Fruit fly (Drosophila melanogaster) whole organism, embryonic: Measurements from ENCODE around the gene CG34398.

ENCODE experiments used
- Bgb ChIP-seq: fragments of 200-800 bp; sonication (Bioruptor generic); IDR thresholded peaks from 2 replicates; pipeline ENCODE4 v1.3.6; 2022; ENCODE audit warnings: missing biosample characterization, missing genetic modification characterization; ENCODE audit not compliant: partially characterized antibody
- CG10147 ChIP-seq: fragments of 200-800 bp; sonication (Bioruptor generic); optimal IDR thresholded peaks from 2 replicates; lab custom pipeline; 2019; ENCODE audit warnings: missing biosample characterization, mild to moderate bottlenecking, missing genetic modification characterization, moderate library complexity
- CG10543 ChIP-seq: fragments of 200-800 bp; sonication (Bioruptor generic); optimal IDR thresholded peaks from 3 replicates; lab custom pipeline; 2017; ENCODE audit warnings: missing biosample characterization, mild to moderate bottlenecking, missing genetic modification characterization, moderate library complexity
- CG12659 ChIP-seq: fragments of 200-800 bp; sonication (Bioruptor generic); optimal IDR thresholded peaks from 3 replicates; lab custom pipeline; 2017; ENCODE audit warnings: mild to moderate bottlenecking, missing biosample characterization, missing genetic modification reagents, missing genetic modification characterization
- CG12769 ChIP-seq: fragments of 200-800 bp; sonication (Bioruptor generic); optimal IDR thresholded peaks from 2 replicates; lab custom pipeline; 2019; ENCODE audit warnings: missing biosample characterization, mild to moderate bottlenecking, missing genetic modification characterization, moderate library complexity
- CG13624 ChIP-seq: fragments of 200-800 bp; sonication (Bioruptor generic); optimal IDR thresholded peaks from 2 replicates; lab custom pipeline; 2016; ENCODE audit warnings: missing biosample characterization, missing genetic modification characterization
- CG15601 ChIP-seq: fragments of 200-800 bp; sonication (Bioruptor generic); optimal IDR thresholded peaks from 3 replicates; lab custom pipeline; 2019; ENCODE audit warnings: missing biosample characterization, mild to moderate bottlenecking, missing genetic modification characterization, moderate library complexity
- CG17829 ChIP-seq: fragments of 200-800 bp; optimal IDR thresholded peaks from 2 replicates; lab custom pipeline; 2019; ENCODE audit warnings: missing biosample characterization, mild to moderate bottlenecking, missing genetic modification characterization, moderate library complexity
- CG1792 ChIP-seq: fragments of 200-800 bp; sonication (Bioruptor generic); optimal IDR thresholded peaks from 2 replicates; lab custom pipeline; 2016; ENCODE audit warnings: missing biosample characterization, missing genetic modification characterization
- CG2129 ChIP-seq: fragments of 200-800 bp; sonication (Bioruptor generic); IDR thresholded peaks from 2 replicates; pipeline ENCODE4 v1.3.6; 2022; ENCODE audit warnings: missing biosample characterization, missing genetic modification characterization; ENCODE audit not compliant: partially characterized antibody
- CG2678 ChIP-seq: fragments of 200-800 bp; sonication (Bioruptor generic); optimal IDR thresholded peaks from 3 replicates; lab custom pipeline; 2019; ENCODE audit warnings: missing biosample characterization, mild to moderate bottlenecking, missing genetic modification characterization, moderate library complexity
- CG2875 ChIP-seq: fragments of 200-800 bp; sonication (Bioruptor generic); optimal IDR thresholded peaks from 2 replicates; lab custom pipeline; 2017; ENCODE audit warnings: missing biosample characterization, mild to moderate bottlenecking, missing genetic modification characterization, missing genetic modification reagents
- CG30020 ChIP-seq: fragments of 200-800 bp; optimal IDR thresholded peaks from 2 replicates; lab custom pipeline; 2019; ENCODE audit warnings: missing biosample characterization, mild to moderate bottlenecking, missing genetic modification characterization, moderate library complexity
- CG30403 ChIP-seq: fragments of 200-800 bp; sonication (Bioruptor generic); optimal IDR thresholded peaks from 3 replicates; lab custom pipeline; 2016; ENCODE audit warnings: missing biosample characterization, missing genetic modification characterization
- CG6272 ChIP-seq: fragments of 200-800 bp; sonication (Bioruptor generic); IDR thresholded peaks from 2 replicates; pipeline ENCODE4 v1.3.6; 2022; ENCODE audit warnings: missing biosample characterization, missing genetic modification characterization
- CG7963 ChIP-seq: fragments of 200-800 bp; sonication (Bioruptor generic); IDR thresholded peaks from 3 replicates; pipeline ENCODE4 v1.3.6; 2022; ENCODE audit warnings: missing biosample characterization, missing genetic modification characterization; ENCODE audit not compliant: partially characterized antibody
- CG8478 ChIP-seq: fragments of >200 bp; optimal IDR thresholded peaks from 2 replicates; lab custom pipeline; 2018
- D19A ChIP-seq: fragments of 200-800 bp; optimal IDR thresholded peaks from 3 replicates; lab custom pipeline; 2019; ENCODE audit warnings: missing biosample characterization, mild to moderate bottlenecking, missing genetic modification characterization, moderate library complexity
- Dad ChIP-seq: fragments of 200-800 bp; sonication (Bioruptor generic); optimal IDR thresholded peaks from 3 replicates; lab custom pipeline; 2016; ENCODE audit warnings: missing biosample characterization, missing genetic modification characterization
- Dek ChIP-seq: fragments of 200-800 bp; sonication (Bioruptor generic); optimal IDR thresholded peaks from 3 replicates; lab custom pipeline; 2019; ENCODE audit warnings: missing biosample characterization, mild to moderate bottlenecking, missing genetic modification characterization, moderate library complexity
- Dip2 ChIP-seq: fragments of 200-800 bp; sonication (Bioruptor generic); IDR thresholded peaks from 2 replicates; pipeline ENCODE4 v1.3.6; 2022; ENCODE audit warnings: missing biosample characterization, missing genetic modification characterization
- Dip3 ChIP-seq: fragments of 200-800 bp; sonication (Bioruptor generic); optimal IDR thresholded peaks from 3 replicates; lab custom pipeline; 2016; ENCODE audit warnings: missing biosample characterization, missing genetic modification characterization
- Dp ChIP-seq: fragments of 200-800 bp; sonication (Bioruptor generic); optimal IDR thresholded peaks from 2 replicates; lab custom pipeline; 2018; ENCODE audit warnings: missing biosample characterization, mild to moderate bottlenecking, missing genetic modification characterization, moderate library complexity
- Dref ChIP-seq: fragments of 200-800 bp; sonication (Bioruptor generic); IDR thresholded peaks from 2 replicates; pipeline ENCODE4 v1.3.6; 2022; ENCODE audit warnings: missing biosample characterization, missing genetic modification characterization
- Hsf ChIP-seq: fragments of 200-800 bp; sonication (Bioruptor generic); optimal IDR thresholded peaks from 3 replicates; lab custom pipeline; 2016; ENCODE audit warnings: missing biosample characterization, missing genetic modification characterization
- Optix ChIP-seq: fragments of 200-800 bp; sonication (Bioruptor generic); IDR thresholded peaks from 3 replicates; pipeline ENCODE4 v1.3.6; 2022; ENCODE audit warnings: missing biosample characterization, missing genetic modification characterization
- Ravus ChIP-seq: fragments of 200-800 bp; sonication (Bioruptor generic); IDR thresholded peaks from 2 replicates; pipeline ENCODE4 v1.3.6; 2022; ENCODE audit warnings: missing biosample characterization, missing genetic modification characterization
- al ChIP-seq: fragments of 200-800 bp; sonication (Bioruptor generic); IDR thresholded peaks from 2 replicates; pipeline ENCODE4 v1.3.6; 2022; ENCODE audit warnings: missing biosample characterization, missing genetic modification characterization
- bab2 ChIP-seq: fragments of 200-800 bp; sonication (Bioruptor generic); optimal IDR thresholded peaks from 2 replicates; lab custom pipeline; 2016; ENCODE audit warnings: missing biosample characterization, missing genetic modification characterization
- btn ChIP-seq: fragments of 200-800 bp; sonication (Bioruptor generic); optimal IDR thresholded peaks from 2 replicates; lab custom pipeline; 2016; ENCODE audit warnings: missing biosample characterization, missing genetic modification characterization
- chm ChIP-seq: fragments of 200-800 bp; sonication (Bioruptor generic); IDR thresholded peaks from 2 replicates; pipeline ENCODE4 v1.3.6; 2022; ENCODE audit warnings: missing biosample characterization, missing genetic modification characterization
- ci ChIP-seq: fragments of 200-800 bp; sonication (Bioruptor generic); IDR thresholded peaks from 3 replicates; pipeline ENCODE4 v1.3.6; 2022; ENCODE audit warnings: missing biosample characterization, missing genetic modification characterization
- dm ChIP-seq: fragments of 200-800 bp; sonication (Bioruptor generic); optimal IDR thresholded peaks from 3 replicates; lab custom pipeline; 2016; ENCODE audit warnings: missing biosample characterization, missing genetic modification characterization
- ewg ChIP-seq: fragments of 200-800 bp; sonication (Bioruptor generic); optimal IDR thresholded peaks from 3 replicates; lab custom pipeline; 2017; ENCODE audit warnings: mild to moderate bottlenecking, missing biosample characterization, missing genetic modification reagents, missing genetic modification characterization
- fd102C ChIP-seq: fragments of 200-800 bp; sonication (Bioruptor generic); optimal IDR thresholded peaks from 2 replicates; lab custom pipeline; 2018; ENCODE audit warnings: missing biosample characterization, mild to moderate bottlenecking, missing genetic modification characterization, moderate library complexity
- ham ChIP-seq: fragments of 200-800 bp; sonication (Bioruptor generic); IDR thresholded peaks from 2 replicates; pipeline ENCODE4 v1.3.6; 2022; ENCODE audit warnings: missing biosample characterization, missing genetic modification characterization
- hth ChIP-seq: fragments of >200 bp; optimal IDR thresholded peaks from 2 replicates; lab custom pipeline; 2017; ENCODE audit warnings: inconsistent platforms
- knrl ChIP-seq: fragments of 200-800 bp; sonication (Bioruptor generic); IDR thresholded peaks from 3 replicates; pipeline ENCODE4 v1.3.6; 2022; ENCODE audit warnings: missing biosample characterization, missing genetic modification characterization; ENCODE audit not compliant: partially characterized antibody
- phol ChIP-seq: fragments of 200-800 bp; sonication (Bioruptor generic); optimal IDR thresholded peaks from 3 replicates; lab custom pipeline; 2018; ENCODE audit warnings: missing biosample characterization, mild to moderate bottlenecking, missing genetic modification characterization, moderate library complexity
- pita ChIP-seq: fragments of 200-800 bp; sonication (Bioruptor generic); optimal IDR thresholded peaks from 2 replicates; lab custom pipeline; 2017; ENCODE audit warnings: missing biosample characterization, mild to moderate bottlenecking, missing genetic modification characterization
- pnt ChIP-seq: fragments of 200-800 bp; sonication (Bioruptor generic); optimal IDR thresholded peaks from 3 replicates; lab custom pipeline; 2016; ENCODE audit warnings: missing biosample characterization, missing genetic modification characterization
- ranshi ChIP-seq: fragments of 200-800 bp; sonication (Bioruptor generic); IDR thresholded peaks from 2 replicates; pipeline ENCODE4 v1.3.6; 2022; ENCODE audit warnings: missing biosample characterization, missing genetic modification characterization
- rib ChIP-seq: fragments of 200-800 bp; sonication (Bioruptor generic); IDR thresholded peaks from 2 replicates; pipeline ENCODE4 v1.3.6; 2022; ENCODE audit warnings: missing biosample characterization, missing genetic modification characterization
- shn ChIP-seq: fragments of 200-800 bp; sonication (Bioruptor generic); optimal IDR thresholded peaks from 3 replicates; lab custom pipeline; 2016; ENCODE audit warnings: missing biosample characterization, missing genetic modification characterization
- sob ChIP-seq: fragments of 200-800 bp; sonication (Bioruptor generic); IDR thresholded peaks from 2 replicates; pipeline ENCODE4 v1.3.6; 2022; ENCODE audit warnings: missing biosample characterization, missing genetic modification characterization
- tx ChIP-seq: fragments of 200-800 bp; sonication (Bioruptor generic); optimal IDR thresholded peaks from 2 replicates; lab custom pipeline; 2016; ENCODE audit warnings: missing biosample characterization, missing genetic modification characterization
- unpg ChIP-seq: fragments of 200-800 bp; sonication (Bioruptor generic); optimal IDR thresholded peaks from 3 replicates; lab custom pipeline; 2018; ENCODE audit warnings: missing biosample characterization, mild to moderate bottlenecking, missing genetic modification characterization, moderate library complexity
- wdn ChIP-seq: fragments of 200-800 bp; sonication (Bioruptor generic); IDR thresholded peaks from 2 replicates; pipeline ENCODE4 v1.3.6; 2022; ENCODE audit warnings: missing biosample characterization, missing genetic modification characterization
- yki ChIP-seq: fragments of >200 bp; optimal IDR thresholded peaks from 3 replicates; lab custom pipeline; 2018
- zen ChIP-seq: fragments of 200-800 bp; sonication (Bioruptor generic); optimal IDR thresholded peaks from 3 replicates; lab custom pipeline; 2018; ENCODE audit warnings: missing biosample characterization, mild to moderate bottlenecking, missing genetic modification characterization, moderate library complexity

CG34398 gene

dm6 chr2L:8951184-8951934, 52.8 kb downstream of the CG34398 start, which contains the start of gene C1GalTA (continued):
- TF ChIP-seq phol (peak; percentile 99), CG2129 (no peak), sob (peak; percentile 95), pita (GFP tag; lab: Kevin White, UChicago) (no peak), knrl (GFP tag; lab: Robert Waterston, UW) (no peak), ranshi (GFP tag; lab: Robert Waterston, UW) (peak; percentile 95), Ravus (GFP tag; lab: Robert Waterston, UW) (peak; percentile 86), fd102C (GFP tag; lab: Kevin White, UChicago) (no peak), wdn (peak; percentile 90), CG17829 (tag; lab: Kevin White, UChicago) (peak; percentile 100), Dref (GFP tag; lab: Robert Waterston, UW) (no peak), Dp (peak; percentile 35), CG10543 (GFP tag; lab: Kevin White, UChicago) (peak; percentile 95), hth (lab: Kevin White, UChicago) (no peak), al (GFP tag; lab: Robert Waterston, UW) (peak; percentile 93), CG1792 (peak; percentile 0), Dip3 (peak; percentile 50), Hsf (GFP tag; lab: Kevin White, UChicago) (peak; percentile 79), rib (GFP tag; lab: Robert Waterston, UW) (peak; percentile 93), btn (GFP tag; lab: Kevin White, UChicago) (no peak), Dip2 (GFP tag; lab: Robert Waterston, UW) (no peak), unpg (GFP tag; lab: Kevin White, UChicago) (peak; percentile 99), CG6272 (peak; percentile 84), CG2875 (GFP tag; lab: Kevin White, UChicago) (peak; percentile 96), pnt (GFP tag; lab: Kevin White, UChicago) (peak; percentile 53), tx (peak; percentile 6), Dek (tag; lab: Kevin White, UChicago) (peak; percentile 97), bab2 (GFP tag; lab: Kevin White, UChicago) (peak; percentile 64), CG30020 (tag; lab: Kevin White, UChicago) (peak; percentile 92), shn (GFP tag; lab: Kevin White, UChicago) (peak; percentile 63), D19A (tag; lab: Kevin White, UChicago) (peak; percentile 98), CG13624 (GFP tag; lab: Kevin White, UChicago) (peak; percentile 61), Dad (GFP tag; lab: Kevin White, UChicago) (peak; percentile 76), CG8478 (lab: Kevin White, UChicago) (no peak), ewg (GFP tag; lab: Kevin White, UChicago) (peak; percentile 92), chm (GFP tag; lab: Robert Waterston, UW) (peak; percentile 92), Bgb (no peak), zen (tag; lab: Kevin White, UChicago) (peak; percentile 96), ham (GFP tag; lab: Robert Waterston, UW) (peak; percentile 86), dm (GFP tag; lab: Kevin White, UChicago) (peak; percentile 55), CG7963 (GFP tag; lab: Robert Waterston, UW) (no peak), Optix (GFP tag; lab: Robert Waterston, UW) (0 out of 3 replicates have a peak, but pooled peaks have one; percentile 62), CG12659 (GFP tag; lab: Kevin White, UChicago) (peak; percentile 99), CG30403 (peak; percentile 97), CG12769 (tag; lab: Kevin White, UChicago) (peak; percentile 61), CG15601 (tag; lab: Kevin White, UChicago) (peak; percentile 97), yki (lab: Kevin White, UChicago) (no peak), CG2678 (peak; percentile 100), ci (peak; percentile 86), CG10147 (peak; percentile 99)
